Fruit fly (Drosophila melanogaster): ENCODE measurements around the gene CG10510.
A peak's percentile ranks its signal among the peaks of the same experiment; 100 is the strongest.

Gene CG10510

dm6 chr3L:21209921-21210532, at the start of gene CG10510, which contains the start of gene CG10508:
TSS of gene CG10510 (minus strand) at chr3L:21210084.
TSS of gene CG10508 (plus strand) at chr3L:21210215.
- TF ChIP-seq usp (GFP tag; optimal IDR thresholded peaks at IDR 0.05) (no peak), psq (optimal IDR thresholded peaks at IDR 0.05) (no peak), Dll (optimal IDR thresholded peaks at IDR 0.05) (no peak), EcR (GFP tag; optimal IDR thresholded peaks at IDR 0.05) (no peak), CG8478 (optimal IDR thresholded peaks at IDR 0.05) (no peak), pan (optimal IDR thresholded peaks at IDR 0.05) (no peak)

dm6 chr3L:21259257-21259656, 49.4 kb upstream of the CG10510 start:
- TF ChIP-seq CG8478 (optimal IDR thresholded peaks at IDR 0.05) = no peak
- peak in 1 of 2 experiments; percentile 62 for TF ChIP-seq EcR (GFP tag; optimal IDR thresholded peaks at IDR 0.05)

dm6 chr3L:21257731-21258130, 47.8 kb upstream of the CG10510 start, which contains the start of gene CG43218:
TSS of gene CG43218 (plus strand) at chr3L:21258020.
- TF ChIP-seq CG8478 (optimal IDR thresholded peaks at IDR 0.05) (no peak), psq (optimal IDR thresholded peaks at IDR 0.05) (no peak), EcR (GFP tag; optimal IDR thresholded peaks at IDR 0.05) (no peak), pan (optimal IDR thresholded peaks at IDR 0.05) (no peak), usp (GFP tag; optimal IDR thresholded peaks at IDR 0.05) (no peak), Dll (optimal IDR thresholded peaks at IDR 0.05) (no peak)

- TF ChIP-seq usp (GFP tag; optimal IDR thresholded peaks at IDR 0.05) = no peak
- no peak for TF ChIP-seq EcR (GFP tag; optimal IDR thresholded peaks at IDR 0.05)
- TF ChIP-seq CG8478 (optimal IDR thresholded peaks at IDR 0.05) = no peak
- no peak for TF ChIP-seq Dll (optimal IDR thresholded peaks at IDR 0.05)
- TF ChIP-seq psq (optimal IDR thresholded peaks at IDR 0.05) = no peak
- TF ChIP-seq pan (optimal IDR thresholded peaks at IDR 0.05) = no peak
Observed at dm6 chr3L:21256062-21257023, 46.5 kb upstream of the CG10510 start.

dm6 chr3L:21254524-21254972, 44.7 kb upstream of the CG10510 start:
- TF ChIP-seq Dll (optimal IDR thresholded peaks at IDR 0.05) = no peak
- TF ChIP-seq usp (GFP tag; optimal IDR thresholded peaks at IDR 0.05) = no peak
- no peak for TF ChIP-seq pan (optimal IDR thresholded peaks at IDR 0.05)
- no peak for TF ChIP-seq psq (optimal IDR thresholded peaks at IDR 0.05)
- TF ChIP-seq EcR (GFP tag; optimal IDR thresholded peaks at IDR 0.05) = peak in 1 of 2 experiments; percentile 43

dm6 chr3L:21253761-21254523, 44.1 kb upstream of the CG10510 start:
- TF ChIP-seq psq (optimal IDR thresholded peaks at IDR 0.05) = no peak
- peak; percentile 94 to 95 for TF ChIP-seq EcR (GFP tag; optimal IDR thresholded peaks at IDR 0.05)

dm6 chr3L:21252932-21253760, 43.3 kb upstream of the CG10510 start:
- no peak for TF ChIP-seq psq (optimal IDR thresholded peaks at IDR 0.05)
- TF ChIP-seq CG8478 (optimal IDR thresholded peaks at IDR 0.05) = no peak
- TF ChIP-seq EcR (GFP tag; optimal IDR thresholded peaks at IDR 0.05) = peak; percentile 95 to 97
- peak; percentile 17 for TF ChIP-seq Dll (optimal IDR thresholded peaks at IDR 0.05)
- no peak for TF ChIP-seq usp (GFP tag; optimal IDR thresholded peaks at IDR 0.05)

- TF ChIP-seq EcR (GFP tag; optimal IDR thresholded peaks at IDR 0.05) = peak in 1 of 2 experiments; percentile 81
- TF ChIP-seq psq (optimal IDR thresholded peaks at IDR 0.05) = no peak
- TF ChIP-seq pan (optimal IDR thresholded peaks at IDR 0.05) = no peak
- TF ChIP-seq Dll (optimal IDR thresholded peaks at IDR 0.05) = peak; percentile 2
Observed at dm6 chr3L:21252525-21252924, 42.6 kb upstream of the CG10510 start.

dm6 chr3L:21251381-21251780, 41.5 kb upstream of the CG10510 start:
- TF ChIP-seq psq (optimal IDR thresholded peaks at IDR 0.05) (no peak), pan (optimal IDR thresholded peaks at IDR 0.05) (no peak), EcR (GFP tag; optimal IDR thresholded peaks at IDR 0.05) (peak in 1 of 2 experiments; percentile 2), Dll (optimal IDR thresholded peaks at IDR 0.05) (peak; percentile 40), CG8478 (optimal IDR thresholded peaks at IDR 0.05) (no peak), usp (GFP tag; optimal IDR thresholded peaks at IDR 0.05) (no peak)

- TF ChIP-seq Dll (optimal IDR thresholded peaks at IDR 0.05) (no peak), psq (optimal IDR thresholded peaks at IDR 0.05) (no peak), CG8478 (optimal IDR thresholded peaks at IDR 0.05) (no peak), EcR (GFP tag; optimal IDR thresholded peaks at IDR 0.05) (no peak), usp (GFP tag; optimal IDR thresholded peaks at IDR 0.05) (no peak)
Observed at dm6 chr3L:21243417-21243816, 33.5 kb upstream of the CG10510 start.

- TF ChIP-seq usp (GFP tag; optimal IDR thresholded peaks at IDR 0.05) = no peak
- TF ChIP-seq Dll (optimal IDR thresholded peaks at IDR 0.05) = no peak
- no peak for TF ChIP-seq pan (optimal IDR thresholded peaks at IDR 0.05)
- no peak for TF ChIP-seq CG8478 (optimal IDR thresholded peaks at IDR 0.05)
- TF ChIP-seq psq (optimal IDR thresholded peaks at IDR 0.05) = no peak
- TF ChIP-seq EcR (GFP tag; optimal IDR thresholded peaks at IDR 0.05) = no peak
Observed at dm6 chr3L:21242958-21243357, 33.1 kb upstream of the CG10510 start.

Measured in whole organism.